Worm (Caenorhabditis elegans) whole organism, young adult: Measurements from ENCODE around the gene ZK863.8.

Source experiments
- T07F8.4 ChIP-seq: sonication (generic microtip); optimal IDR thresholded peaks from 2 replicates; lab custom pipeline; 2016; ENCODE audit warnings: mild to moderate bottlenecking, missing genetic modification characterization, moderate library complexity, missing compliant biosample characterization
- ama-1 ChIP-seq, 3 experiments: fragments of 150-350 bp in 1 of 3; sonication (generic microtip) in 2 of 3; optimal IDR thresholded peaks; 2 replicates each; lab custom pipeline; 2014 to 2018; ENCODE audit warnings: missing biosample characterization in 2 of 3, missing genetic modification characterization in 2 of 3, missing genetic modification reagents in 2 of 3
- atf-7 ChIP-seq: sonication (generic microtip); optimal IDR thresholded peaks from 2 replicates; lab custom pipeline; 2017; ENCODE audit warnings: mild to moderate bottlenecking, missing genetic modification characterization, missing compliant biosample characterization
- cebp-2 ChIP-seq: fragments of 200-800 bp; sonication (Bioruptor generic); IDR thresholded peaks from 2 replicates; pipeline ENCODE4 v1.3.6; 2022; ENCODE audit warnings: missing genetic modification characterization, missing compliant biosample characterization
- dpl-1 ChIP-seq: fragments of 150-350 bp; optimal IDR thresholded peaks from 2 replicates; lab custom pipeline; 2014; ENCODE audit warnings: missing biosample characterization, missing genetic modification reagents, missing genetic modification characterization
- nfya-2 ChIP-seq: fragments of 200-800 bp; sonication (Bioruptor generic); IDR thresholded peaks from 2 replicates; pipeline ENCODE4 v1.3.6; 2022; ENCODE audit warnings: missing genetic modification reagents, missing genetic modification characterization, missing compliant biosample characterization
- sea-2 ChIP-seq: fragments of 200-800 bp; sonication (Bioruptor generic); IDR thresholded peaks from 2 replicates; pipeline ENCODE4 v1.3.6; 2022; ENCODE audit warnings: missing genetic modification characterization, missing compliant biosample characterization
- snpc-1.1 ChIP-seq: sonication (generic microtip); optimal IDR thresholded peaks from 2 replicates; lab custom pipeline; 2017; ENCODE audit warnings: missing genetic modification characterization, mild to moderate bottlenecking, missing compliant biosample characterization, antibody characterized with exemption, moderate library complexity, missing genotype, missing genetic modification reagents; ENCODE audit not compliant: insufficient read depth
- tbx-9 ChIP-seq: sonication (generic microtip); optimal IDR thresholded peaks from 2 replicates; lab custom pipeline; 2016; ENCODE audit warnings: borderline replicate concordance, missing genetic modification characterization, inconsistent platforms, missing compliant biosample characterization
- unc-130 ChIP-seq: sonication (generic microtip); optimal IDR thresholded peaks from 2 replicates; lab custom pipeline; 2016; ENCODE audit warnings: missing genetic modification reagents, missing genetic modification characterization, missing compliant biosample characterization
- unc-62 ChIP-seq: fragments of 150-350 bp; optimal IDR thresholded peaks from 2 replicates; lab custom pipeline; 2014; ENCODE audit warnings: missing biosample characterization, missing genetic modification reagents, missing genetic modification characterization
- ztf-26 ChIP-seq: sonication (generic microtip); optimal IDR thresholded peaks from 2 replicates; lab custom pipeline; 2017; ENCODE audit warnings: missing genetic modification characterization, missing compliant biosample characterization

DNA sequence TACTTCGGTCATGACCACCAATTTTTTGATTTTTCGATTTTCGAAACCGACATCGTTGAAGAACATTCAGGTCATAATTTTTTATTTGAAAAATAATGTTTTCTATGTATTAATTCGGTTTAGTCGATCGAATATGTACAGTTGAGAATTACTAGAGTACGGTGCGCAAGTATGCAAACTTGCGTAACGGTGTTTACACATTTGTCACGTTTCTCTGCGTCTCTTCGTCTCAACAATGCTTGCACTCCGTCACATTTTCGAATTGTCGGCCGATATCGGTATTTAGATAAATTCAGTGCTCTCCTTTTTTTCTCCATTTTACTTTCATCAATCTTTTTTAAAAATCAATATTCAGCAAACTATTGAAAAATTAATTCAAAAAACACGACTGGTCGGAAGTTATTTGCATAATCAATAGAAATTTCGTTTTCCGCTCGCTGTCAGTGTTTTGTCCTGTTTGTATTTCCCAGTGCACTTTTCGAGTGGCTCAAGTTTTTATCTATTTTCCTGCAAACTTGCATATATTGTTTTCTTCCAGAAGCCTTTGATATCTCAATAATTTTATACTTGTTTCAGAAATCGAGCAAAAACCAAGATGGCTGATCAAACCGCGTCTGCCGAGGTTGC is 3.7 kb upstream of the ZK863.8 start, which contains the start of gene dpy-30:
- TF ChIP-seq nfya-2 (GFP tag; lab: Robert Waterston, UW) (no peak), sea-2 (GFP tag; lab: Robert Waterston, UW) (no peak), T07F8.4 (no peak), ama-1 (optimal IDR thresholded peaks at IDR 0.05; lab: Kevin White, UChicago) (no peak), ama-1 (GFP tag; optimal IDR thresholded peaks at IDR 0.05; lab: Kevin White, UChicago) (no peak), ztf-26 (tag; lab: Kevin White, UChicago) (no peak), dpl-1 (GFP tag; lab: Kevin White, UChicago) (no peak), tbx-9 (tag; lab: Kevin White, UChicago) (no peak), cebp-2 (GFP tag; lab: Robert Waterston, UW) (no peak), atf-7 (tag; lab: Kevin White, UChicago) (no peak), unc-130 (GFP tag; lab: Kevin White, UChicago) (no peak), unc-62 (GFP tag; lab: Kevin White, UChicago) (no peak), snpc-1.1 (tag; lab: Kevin White, UChicago) (no peak)
